Worm (Caenorhabditis elegans) whole organism, L4 larva: ENCODE results near the gene evl-14.

Experiments used
- ama-1 ChIP-seq: fragments of 150-350 bp; optimal IDR thresholded peaks from 2 replicates; lab custom pipeline; 2014; ENCODE audit warnings: inconsistent platforms, mixed read lengths
- daf-19 ChIP-seq: fragments of 200-800 bp; sonication (Bioruptor generic); conservative IDR thresholded peaks from 2 replicates; pipeline ENCODE4 v1.3.6; 2022; ENCODE audit warnings: missing genetic modification characterization, missing compliant biosample characterization
- jun-1 ChIP-seq: fragments of 150-350 bp; optimal IDR thresholded peaks from 2 replicates; lab custom pipeline; 2014; ENCODE audit warnings: missing biosample characterization, missing genetic modification reagents, missing genetic modification characterization
- lir-3 ChIP-seq: sonication (generic microtip); optimal IDR thresholded peaks from 2 replicates; lab custom pipeline; 2016; ENCODE audit warnings: mild to moderate bottlenecking, missing genetic modification characterization, missing compliant biosample characterization
- pha-4 ChIP-seq, 2 experiments: fragments of 150-350 bp in 1 of 2; fragments of 200-800 bp in 1 of 2; sonication (Bioruptor generic) in 1 of 2; IDR thresholded peaks in 1 of 2; optimal IDR thresholded peaks in 1 of 2; 2 replicates each; pipeline versions ENCODE4 v1.3.6 to Lab custom; 2014 to 2022; ENCODE audit warnings: missing genetic modification characterization in 2 of 2, missing genetic modification reagents in 2 of 2, missing biosample characterization in 1 of 2, missing compliant biosample characterization in 1 of 2
- snpc-4 ChIP-seq: fragments of 150-350 bp; optimal IDR thresholded peaks from 2 replicates; lab custom pipeline; 2014; ENCODE audit warnings: missing biosample characterization, missing genetic modification characterization

ce11 chrIII:4332543-4333042 is 19.7 kb upstream of the evl-14 start, which contains the start of gene cdk-12:
- no peak for TF ChIP-seq daf-19 (GFP tag; lab: Robert Waterston, UW)
- no peak for TF ChIP-seq snpc-4 (tag; lab: Kevin White, UChicago)
- no peak for TF ChIP-seq jun-1 (tag; lab: Kevin White, UChicago)
- TF ChIP-seq ama-1 (lab: Kevin White, UChicago): no peak
- TF ChIP-seq pha-4 (GFP tag; IDR thresholded peaks at IDR 0.05; lab: Robert Waterston, UW): no peak
- TF ChIP-seq pha-4 (tag; optimal IDR thresholded peaks at IDR 0.05; lab: Kevin White, UChicago): peak; percentile 12
- no peak for TF ChIP-seq lir-3 (tag; lab: Kevin White, UChicago)
